Worm (Caenorhabditis elegans) whole organism, L3 larva: ENCODE results near the gene F21C10.19.

Source experiments
- ZK546.5 ChIP-seq: sonication (generic microtip); optimal IDR thresholded peaks from 2 replicates; lab custom pipeline; 2017; ENCODE audit warnings: missing biosample characterization, missing genetic modification characterization
- ama-1 ChIP-seq: fragments of 150-350 bp; optimal IDR thresholded peaks from 2 replicates; lab custom pipeline; 2018
- egl-27 ChIP-seq: sonication (generic microtip); optimal IDR thresholded peaks from 4 replicates; lab custom pipeline; 2017; ENCODE audit warnings: missing biosample characterization, missing genetic modification reagents, missing genetic modification characterization
- egl-5 ChIP-seq: fragments of 150-350 bp; optimal IDR thresholded peaks from 2 replicates; lab custom pipeline; 2017; ENCODE audit warnings: missing biosample characterization, missing genetic modification reagents, missing genetic modification characterization, inconsistent platforms
- elt-1 ChIP-seq: fragments of 150-350 bp; optimal IDR thresholded peaks from 2 replicates; lab custom pipeline; 2014; ENCODE audit warnings: missing biosample characterization, missing genetic modification characterization
- elt-2 ChIP-seq: sonication (generic microtip); optimal IDR thresholded peaks from 2 replicates; lab custom pipeline; 2016; ENCODE audit warnings: missing genetic modification reagents, mild to moderate bottlenecking, missing genetic modification characterization, missing compliant biosample characterization
- elt-3 ChIP-seq, 3 experiments: fragments of 150-350 bp in 1 of 3; sonication (generic microtip) in 2 of 3; optimal IDR thresholded peaks; 2 replicates in 2 of 3; 4 replicates in 1 of 3; lab custom pipeline; 2014 to 2017; ENCODE audit warnings: missing biosample characterization in 3 of 3, missing genetic modification characterization in 3 of 3
- fkh-10 ChIP-seq: sonication (generic microtip); optimal IDR thresholded peaks from 2 replicates; lab custom pipeline; 2017; ENCODE audit warnings: missing biosample characterization, missing genetic modification reagents, missing genetic modification characterization
- fkh-2 ChIP-seq: fragments of 150-350 bp; optimal IDR thresholded peaks from 2 replicates; lab custom pipeline; 2014; ENCODE audit warnings: missing biosample characterization, missing genetic modification reagents, missing genetic modification characterization
- hmg-11 ChIP-seq: sonication (generic microtip); optimal IDR thresholded peaks from 2 replicates; lab custom pipeline; 2016; ENCODE audit warnings: missing genetic modification characterization, missing compliant biosample characterization
- jun-1 ChIP-seq: fragments of 150-350 bp; optimal IDR thresholded peaks from 2 replicates; lab custom pipeline; 2014; ENCODE audit warnings: missing biosample characterization, missing genetic modification reagents, missing genetic modification characterization
- lin-15B ChIP-seq: fragments of 150-350 bp; optimal IDR thresholded peaks from 2 replicates; lab custom pipeline; 2014; ENCODE audit warnings: missing biosample characterization, missing genetic modification characterization
- lin-39 ChIP-seq: fragments of 150-350 bp; optimal IDR thresholded peaks from 2 replicates; lab custom pipeline; 2018; ENCODE audit warnings: missing biosample characterization, missing genetic modification reagents, missing genetic modification characterization
- lsy-12 ChIP-seq: sonication (generic microtip); optimal IDR thresholded peaks from 2 replicates; lab custom pipeline; 2016; ENCODE audit warnings: mild to moderate bottlenecking, missing genetic modification characterization, missing compliant biosample characterization
- mdl-1 ChIP-seq: fragments of 150-350 bp; optimal IDR thresholded peaks from 2 replicates; lab custom pipeline; 2014; ENCODE audit warnings: missing biosample characterization, missing genetic modification characterization
- nfya-1 ChIP-seq: sonication (generic microtip); optimal IDR thresholded peaks from 2 replicates; lab custom pipeline; 2017; ENCODE audit warnings: missing genetic modification characterization, mild to moderate bottlenecking, missing compliant biosample characterization, antibody characterized with exemption, moderate library complexity; ENCODE audit not compliant: insufficient read depth
- nhr-23 ChIP-seq: fragments of 150-350 bp; optimal IDR thresholded peaks from 2 replicates; lab custom pipeline; 2014; ENCODE audit warnings: missing biosample characterization, missing genetic modification reagents, missing genetic modification characterization
- nhr-237 ChIP-seq: fragments of 150-350 bp; optimal IDR thresholded peaks from 2 replicates; lab custom pipeline; 2014; ENCODE audit warnings: missing biosample characterization, missing genetic modification characterization
- nhr-25 ChIP-seq: sonication (generic microtip); optimal IDR thresholded peaks from 2 replicates; lab custom pipeline; 2017; ENCODE audit warnings: missing biosample characterization, missing genetic modification characterization
- nhr-28 ChIP-seq: fragments of 150-350 bp; optimal IDR thresholded peaks from 2 replicates; lab custom pipeline; 2014; ENCODE audit warnings: missing biosample characterization, missing genetic modification characterization
- nhr-43 ChIP-seq: sonication (generic microtip); optimal IDR thresholded peaks from 2 replicates; lab custom pipeline; 2016; ENCODE audit warnings: mild to moderate bottlenecking, missing genetic modification characterization, missing compliant biosample characterization; ENCODE audit not compliant: poor library complexity, severe bottlenecking
- nhr-67 ChIP-seq: fragments of 150-350 bp; optimal IDR thresholded peaks from 2 replicates; lab custom pipeline; 2014; ENCODE audit warnings: missing biosample characterization, missing genetic modification characterization
- nhr-76 ChIP-seq: fragments of 150-350 bp; sonication (generic microtip); optimal IDR thresholded peaks from 5 replicates; lab custom pipeline; 2014; ENCODE audit warnings: missing biosample characterization, missing genetic modification characterization
- nhr-77 ChIP-seq: fragments of 150-350 bp; optimal IDR thresholded peaks from 2 replicates; lab custom pipeline; 2014; ENCODE audit warnings: missing biosample characterization, missing genetic modification characterization
- pqm-1 ChIP-seq: fragments of 150-350 bp; optimal IDR thresholded peaks from 2 replicates; lab custom pipeline; 2017; ENCODE audit warnings: missing biosample characterization, missing genetic modification characterization, inconsistent platforms
- sea-2 ChIP-seq: fragments of 150-350 bp; sonication (generic microtip); optimal IDR thresholded peaks from 4 replicates; lab custom pipeline; 2014; ENCODE audit warnings: missing biosample characterization, missing genetic modification reagents, missing genetic modification characterization
- snpc-4 ChIP-seq: fragments of 150-350 bp; optimal IDR thresholded peaks from 2 replicates; lab custom pipeline; 2014; ENCODE audit warnings: missing biosample characterization, missing genetic modification characterization
- tbx-2 ChIP-seq: sonication (generic microtip); optimal IDR thresholded peaks from 2 replicates; lab custom pipeline; 2016; ENCODE audit warnings: mild to moderate bottlenecking, missing genetic modification characterization, missing compliant biosample characterization
- unc-39 ChIP-seq: sonication (generic microtip); optimal IDR thresholded peaks from 4 replicates; lab custom pipeline; 2017; ENCODE audit warnings: missing biosample characterization, missing genetic modification characterization
- zag-1 ChIP-seq: fragments of 150-350 bp; optimal IDR thresholded peaks from 2 replicates; lab custom pipeline; 2014; ENCODE audit warnings: missing biosample characterization, missing genetic modification characterization

The F21C10.19 gene

DNA sequence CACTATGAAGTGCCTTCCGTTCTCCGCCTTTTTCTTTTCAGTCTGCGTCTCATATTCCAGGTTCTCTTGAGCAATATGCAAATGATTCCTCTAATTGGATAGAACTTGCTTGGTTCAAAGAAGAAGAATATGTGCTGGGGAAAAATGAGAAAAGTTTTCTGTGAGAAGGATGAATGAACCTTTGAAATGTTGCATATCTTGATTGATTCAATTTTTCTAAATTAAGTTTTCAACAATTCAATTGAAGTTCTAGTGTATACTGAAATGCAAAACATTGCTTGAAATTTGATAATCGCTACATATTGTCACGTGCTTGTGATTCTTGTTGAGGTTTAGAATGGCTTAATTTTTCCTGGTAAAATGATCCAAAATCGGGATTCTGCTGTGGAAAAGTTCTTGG, 26.7 kb downstream of the F21C10.19 start:
- TF ChIP-seq tbx-2 (tag; lab: Kevin White, UChicago) (no peak), fkh-10 (peak; percentile 96)

DNA sequence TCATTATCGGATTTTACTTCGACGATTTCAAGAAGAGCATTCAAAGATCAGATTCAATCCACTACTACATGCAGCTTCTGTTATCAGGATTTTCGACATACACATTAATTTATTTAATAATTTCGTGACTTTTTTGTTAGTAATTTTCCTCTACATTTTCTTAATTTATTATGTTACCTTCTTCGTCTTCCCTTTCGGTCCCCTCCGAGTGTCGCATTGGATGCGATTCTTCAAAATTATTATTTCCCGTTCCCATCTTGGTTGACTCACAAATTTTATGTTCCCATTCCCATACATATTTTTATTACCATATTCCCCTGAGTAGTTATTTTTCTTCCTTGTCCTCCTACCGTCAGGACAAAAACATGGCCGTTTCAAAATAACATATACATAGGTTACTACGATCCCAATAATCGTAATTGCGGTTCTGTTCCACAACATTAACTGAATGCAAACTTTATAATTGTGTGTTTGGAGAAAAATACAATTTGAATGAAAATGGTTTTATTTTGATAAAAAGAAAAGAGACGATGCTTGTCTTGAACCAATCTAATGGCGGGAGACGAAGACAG, 28.4 kb downstream of the F21C10.19 start:
- TF ChIP-seq nhr-25 (peak; percentile 88), nfya-1 (tag; lab: Kevin White, UChicago) (peak; percentile 34), ama-1 (lab: Kevin White, UChicago) (peak; percentile 68)

DNA sequence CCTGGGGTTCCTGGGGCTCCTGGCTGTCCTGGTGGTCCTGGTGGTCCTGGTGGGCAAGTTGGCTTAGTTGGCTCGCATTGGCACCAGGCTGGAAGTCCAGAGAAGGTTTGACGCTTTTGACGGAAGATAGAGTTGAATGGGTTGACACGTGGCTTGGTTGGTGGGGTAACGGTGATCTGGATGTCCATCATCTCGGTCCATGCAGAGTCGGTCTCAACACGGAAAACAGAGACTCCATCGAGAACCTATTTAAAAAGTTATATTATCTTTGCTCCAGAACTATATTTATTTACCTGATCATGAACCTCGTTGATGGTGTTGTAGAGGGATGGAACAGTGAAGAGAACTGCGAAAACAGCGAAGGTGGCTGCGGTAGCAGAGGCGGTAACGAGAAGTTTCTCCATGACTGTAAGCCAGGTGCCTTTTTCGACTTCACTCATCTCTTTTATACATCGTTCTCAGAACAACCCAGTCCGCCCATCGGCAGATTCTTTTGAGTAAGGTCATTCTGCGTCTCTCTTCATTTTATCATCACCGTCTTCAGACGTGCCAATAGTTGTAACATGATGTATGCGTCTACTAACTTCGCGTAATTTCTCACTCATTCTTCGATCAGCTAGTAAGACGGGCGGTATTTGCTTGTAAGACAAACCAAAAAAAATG, 29.5 kb downstream of the F21C10.19 start, which contains the start of gene col-144:
Gene col-144 (minus strand): TSS at position 419 of the 663 bp plus-strand sequence.
- TF ChIP-seq nhr-76 (no peak), nhr-23 (tag; lab: Kevin White, UChicago) (no peak), nhr-237 (no peak), elt-3 (tag; optimal IDR thresholded peaks at IDR 0.05; lab: Kevin White, UChicago) (peak in 1 of 3 experiments; percentile 12), unc-39 (tag; lab: Kevin White, UChicago) (no peak), jun-1 (tag; lab: Kevin White, UChicago) (no peak), nhr-43 (tag; lab: Kevin White, UChicago) (peak; percentile 57), elt-2 (tag; lab: Kevin White, UChicago) (no peak), nfya-1 (tag; lab: Kevin White, UChicago) (peak; percentile 17), hmg-11 (tag; lab: Kevin White, UChicago) (no peak), zag-1 (no peak), ZK546.5 (tag; lab: Kevin White, UChicago) (no peak), ama-1 (lab: Kevin White, UChicago) (peak; percentile 73), nhr-25 (peak; percentile 70), elt-1 (no peak), lin-15B (tag; lab: Kevin White, UChicago) (no peak), nhr-28 (tag; lab: Kevin White, UChicago) (no peak), egl-27 (tag; lab: Kevin White, UChicago) (no peak), nhr-67 (tag; lab: Kevin White, UChicago) (no peak), fkh-10 (no peak), egl-5 (tag; lab: Kevin White, UChicago) (no peak), fkh-2 (no peak), nhr-77 (tag; lab: Kevin White, UChicago) (no peak)
- TF ChIP-seq, all 47 proteins: peak for 5

DNA sequence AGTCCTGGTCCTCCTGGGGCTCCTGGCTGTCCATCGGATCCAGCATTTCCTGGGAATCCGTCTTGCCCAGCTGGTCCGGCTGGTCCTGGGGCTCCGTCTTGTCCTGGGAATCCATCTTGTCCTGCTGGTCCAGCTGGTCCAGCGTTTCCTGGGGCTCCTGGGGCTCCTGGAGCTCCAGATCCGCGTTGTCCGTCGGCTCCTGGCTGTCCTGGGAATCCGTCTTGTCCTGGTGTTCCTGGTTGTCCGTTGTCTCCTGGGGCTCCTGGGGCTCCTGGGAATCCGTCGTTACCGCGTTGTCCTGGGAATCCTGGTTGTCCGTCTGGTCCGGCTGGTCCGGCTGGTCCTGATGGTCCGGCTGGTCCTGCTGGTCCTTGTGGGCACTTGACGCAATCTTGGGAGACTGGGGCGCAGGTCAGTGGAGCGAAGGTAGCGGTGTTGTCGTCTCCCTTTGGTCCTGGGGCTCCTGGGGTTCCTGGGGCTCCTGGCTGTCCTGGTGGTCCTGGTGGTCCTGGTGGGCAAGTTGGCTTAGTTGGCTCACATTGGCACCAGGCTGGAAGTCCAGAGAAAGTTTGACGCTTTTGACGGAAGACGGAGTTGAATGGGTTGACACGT, 31.4 kb downstream of the F21C10.19 start:
- no peak for TF ChIP-seq fkh-10
- no peak for TF ChIP-seq lsy-12 (tag; lab: Kevin White, UChicago)
- TF ChIP-seq mdl-1 (tag; lab: Kevin White, UChicago), result no peak
- TF ChIP-seq elt-2 (tag; lab: Kevin White, UChicago), result no peak
- no peak for TF ChIP-seq nhr-25
- TF ChIP-seq snpc-4, result no peak
- no peak for TF ChIP-seq lin-39
- TF ChIP-seq nhr-76, result no peak
- TF ChIP-seq egl-27 (tag; lab: Kevin White, UChicago), result no peak

DNA sequence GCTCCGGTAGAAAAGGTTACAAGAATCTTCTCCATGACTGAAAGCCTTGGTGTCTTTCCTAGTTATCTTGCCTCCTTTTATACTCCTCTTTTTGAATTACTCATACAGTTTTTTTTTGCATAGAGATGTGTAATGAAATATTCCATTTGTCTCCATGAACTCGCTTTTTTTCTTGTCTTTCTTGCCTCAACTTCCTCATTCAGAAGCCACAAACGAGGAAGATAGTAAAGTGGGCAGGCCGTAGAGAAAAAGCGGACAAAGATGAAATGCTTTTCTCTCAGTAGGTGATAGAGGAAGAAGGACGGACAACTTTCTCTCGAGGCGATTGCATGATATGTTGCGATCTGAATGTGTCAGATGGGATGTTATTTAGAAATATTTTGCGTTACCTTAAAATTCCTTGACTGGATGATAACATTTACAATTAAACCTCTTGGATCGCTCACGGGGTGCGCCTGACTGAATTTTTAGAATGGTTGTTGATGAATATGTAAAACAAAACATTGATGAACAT, 32.1 kb downstream of the F21C10.19 start, which contains the start of gene col-145:
Gene col-145 (minus strand): TSS at position 51 of the 514 bp plus-strand sequence.
- no peak for TF ChIP-seq pqm-1 (tag; lab: Kevin White, UChicago)
- peak; percentile 61 for TF ChIP-seq egl-27 (tag; lab: Kevin White, UChicago)
- TF ChIP-seq sea-2, result no peak
- no peak for TF ChIP-seq ama-1 (lab: Kevin White, UChicago)
- peak; percentile 47 for TF ChIP-seq nhr-25
- TF ChIP-seq nhr-23 (tag; lab: Kevin White, UChicago), result peak; percentile 1
